Fruit fly (Drosophila melanogaster): ENCODE results near the gene Zip71B.

Zip71B gene

dm6 chr3L:14961027-14961426, 31.1 kb upstream of the Zip71B start:
- peak; percentile 89 for TF ChIP-seq CG15696 (tag; optimal IDR thresholded peaks at IDR 0.05)
- TF ChIP-seq D19A (tag; optimal IDR thresholded peaks at IDR 0.05) = peak; percentile 52
- TF ChIP-seq Oaz (GFP tag; IDR thresholded peaks at IDR 0.05) = no peak
- peak; percentile 0 for TF ChIP-seq CG30020 (tag; optimal IDR thresholded peaks at IDR 0.05)
- peak; percentile 48 for TF ChIP-seq CG7556 (GFP tag; optimal IDR thresholded peaks at IDR 0.05)
- peak; percentile 49 for TF ChIP-seq CG8924 (tag; optimal IDR thresholded peaks at IDR 0.05)
- TF ChIP-seq bsh (GFP tag; optimal IDR thresholded peaks at IDR 0.05) = peak in 1 of 2 experiments; percentile 10
- TF ChIP-seq prd (optimal IDR thresholded peaks at IDR 0.05) = no peak
- peak; percentile 76 for TF ChIP-seq prd (GFP tag; IDR thresholded peaks at IDR 0.05)
- TF ChIP-seq ttk (GFP tag; IDR thresholded peaks at IDR 0.05) = no peak
- TF ChIP-seq Dip2 (GFP tag; IDR thresholded peaks at IDR 0.05) = no peak
- TF ChIP-seq Lim3 (GFP tag; IDR thresholded peaks at IDR 0.05) = no peak
- no peak for TF ChIP-seq caup (GFP tag; optimal IDR thresholded peaks at IDR 0.05; ENCODE audit: severe bottlenecking)
- peak; percentile 45; the same call in 1 of the 3 replicates for TF ChIP-seq CG11695 (GFP tag; IDR thresholded peaks at IDR 0.05)
- TF ChIP-seq CG1602 (GFP tag; optimal IDR thresholded peaks at IDR 0.05) = peak; percentile 29
- peak; percentile 46 for TF ChIP-seq Ssrp (tag; optimal IDR thresholded peaks at IDR 0.05)
- peak; percentile 62 for TF ChIP-seq fd102C (GFP tag; optimal IDR thresholded peaks at IDR 0.05)
- TF ChIP-seq CG6765 (GFP tag; optimal IDR thresholded peaks at IDR 0.05) = no peak
- TF ChIP-seq Sox100B (GFP tag; optimal IDR thresholded peaks at IDR 0.05) = peak; percentile 19
- no peak for TF ChIP-seq dm (GFP tag; optimal IDR thresholded peaks at IDR 0.05)
- no peak for TF ChIP-seq inv (GFP tag; IDR thresholded peaks at IDR 0.05; ENCODE audit: partially characterized antibody)
- no peak for TF ChIP-seq da (GFP tag; optimal IDR thresholded peaks at IDR 0.05)
- TF ChIP-seq CG7271 (tag; optimal IDR thresholded peaks at IDR 0.05) = peak; percentile 91
- TF ChIP-seq Chrac-16 (GFP tag; optimal IDR thresholded peaks at IDR 0.05) = peak; percentile 30
- no peak for TF ChIP-seq CG31365 (tag; optimal IDR thresholded peaks at IDR 0.05)
- no peak for TF ChIP-seq zfh1 (GFP tag; IDR thresholded peaks at IDR 0.05)
- no peak for TF ChIP-seq Scr (GFP tag; IDR thresholded peaks at IDR 0.05; ENCODE audit: partially characterized antibody)
- no peak for TF ChIP-seq wor (GFP tag; IDR thresholded peaks at IDR 0.05)
- TF ChIP-seq fd96Cb (tag; optimal IDR thresholded peaks at IDR 0.05) = peak; percentile 29
- TF ChIP-seq CG16779 (GFP tag; IDR thresholded peaks at IDR 0.05) = no peak
- TF ChIP-seq CG17328 (GFP tag; IDR thresholded peaks at IDR 0.05) = 0 out of 2 replicates have a peak, but pooled peaks have one; percentile 47
- TF ChIP-seq dmrt11E (tag; optimal IDR thresholded peaks at IDR 0.05) = peak; percentile 92
- peak; percentile 89 for TF ChIP-seq CG15479 (GFP tag; optimal IDR thresholded peaks at IDR 0.05)
- TF ChIP-seq phol (tag; optimal IDR thresholded peaks at IDR 0.05) = peak; percentile 65
- TF ChIP-seq CG4282 (GFP tag; optimal IDR thresholded peaks at IDR 0.05) = no peak
- no peak for TF ChIP-seq CG7745 (tag; optimal IDR thresholded peaks at IDR 0.05)
- no peak for TF ChIP-seq CG13775 (GFP tag; optimal IDR thresholded peaks at IDR 0.05)
- TF ChIP-seq Xrp1 (GFP tag; IDR thresholded peaks at IDR 0.05) = peak; percentile 59
- TF ChIP-seq CG17829 (tag; optimal IDR thresholded peaks at IDR 0.05) = peak; percentile 81
- TF ChIP-seq zf30C (GFP tag; optimal IDR thresholded peaks at IDR 0.05) = peak; percentile 78
- TF ChIP-seq CG4424 (GFP tag; optimal IDR thresholded peaks at IDR 0.05) = peak; percentile 41
- TF ChIP-seq CG17361 (GFP tag; IDR thresholded peaks at IDR 0.05) = peak; percentile 87
- peak; percentile 81 for TF ChIP-seq CG10979 (tag; optimal IDR thresholded peaks at IDR 0.05)
- TF ChIP-seq CG10267 (tag; optimal IDR thresholded peaks at IDR 0.05) = peak; percentile 70
- TF ChIP-seq ci (GFP tag; IDR thresholded peaks at IDR 0.05) = no peak
- peak; percentile 55 for TF ChIP-seq CG12391 (tag; optimal IDR thresholded peaks at IDR 0.05)
- no peak for TF ChIP-seq CG11398 (GFP tag; optimal IDR thresholded peaks at IDR 0.05)
- TF ChIP-seq NK7.1 (GFP tag; optimal IDR thresholded peaks at IDR 0.05) = no peak
- no peak for TF ChIP-seq Awh (GFP tag; IDR thresholded peaks at IDR 0.05)
- peak; percentile 3 for TF ChIP-seq trem (tag; optimal IDR thresholded peaks at IDR 0.05)
- peak; percentile 82 for TF ChIP-seq zen (tag; optimal IDR thresholded peaks at IDR 0.05)
